Worm (Caenorhabditis elegans): Measurements from ENCODE around the gene F59B2.9.

ce11 chrIII:9001899-9002298 lies 10.3 kb downstream of the F59B2.9 start, which contains the start of gene rpn-6.2:
- no peak for TF ChIP-seq pha-4 (tag; optimal IDR thresholded peaks at IDR 0.05)
- TF ChIP-seq unc-39 (tag; optimal IDR thresholded peaks at IDR 0.05): no peak
- TF ChIP-seq nhr-76 (tag; optimal IDR thresholded peaks at IDR 0.05): no peak
- TF ChIP-seq nhr-28 (tag; optimal IDR thresholded peaks at IDR 0.05): no peak
- no peak for TF ChIP-seq flh-1 (GFP tag; optimal IDR thresholded peaks at IDR 0.05)
- TF ChIP-seq snpc-4 (tag; optimal IDR thresholded peaks at IDR 0.05): no peak
- no peak for TF ChIP-seq unc-62 (GFP tag; optimal IDR thresholded peaks at IDR 0.05)
- TF ChIP-seq mep-1 (tag; optimal IDR thresholded peaks at IDR 0.05): no peak
- no peak for TF ChIP-seq nhr-12 (tag; optimal IDR thresholded peaks at IDR 0.05)
- no peak for TF ChIP-seq elt-1 (tag; optimal IDR thresholded peaks at IDR 0.05; ENCODE audit: borderline replicate concordance, insufficient read depth)
- no peak for TF ChIP-seq ceh-39 (tag; optimal IDR thresholded peaks at IDR 0.05)
- no peak for TF ChIP-seq blmp-1 (tag; optimal IDR thresholded peaks at IDR 0.05)
- no peak for TF ChIP-seq mab-5 (tag; optimal IDR thresholded peaks at IDR 0.05)
- TF ChIP-seq ces-1 (GFP tag; optimal IDR thresholded peaks at IDR 0.05): no peak
